Fruit fly (Drosophila melanogaster): ENCODE results near the gene CG3309.

The CG3309 gene

DNA sequence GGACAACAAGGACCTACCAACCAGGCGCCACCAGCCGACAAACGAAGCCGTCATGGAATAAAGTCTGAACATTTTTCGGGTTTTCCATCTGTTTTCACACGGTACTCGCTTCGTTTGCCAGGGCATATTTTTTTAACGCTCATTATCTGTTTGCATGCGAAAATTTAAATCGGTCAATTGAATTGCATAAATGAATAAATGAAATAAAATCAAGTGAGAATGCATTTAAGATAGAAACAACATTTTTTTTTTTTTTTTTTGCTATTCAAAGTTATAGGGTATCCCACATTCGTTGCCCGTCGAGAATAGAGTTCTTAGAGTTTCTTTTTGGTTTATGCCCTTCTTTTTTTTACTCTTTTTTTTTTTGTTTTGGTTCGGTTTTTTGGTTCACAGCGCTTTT, 43.3 kb downstream of the CG3309 start (continued):
- TF ChIP-seq cato (GFP tag; optimal IDR thresholded peaks at IDR 0.05; ENCODE audit: borderline replicate concordance) (no peak), zfh1 (GFP tag; IDR thresholded peaks at IDR 0.05) (no peak), CG7928 (GFP tag; optimal IDR thresholded peaks at IDR 0.05) (no peak), Ssrp (tag; optimal IDR thresholded peaks at IDR 0.05) (no peak), Med (GFP tag) (peak; percentile 77), CG3995 (GFP tag; optimal IDR thresholded peaks at IDR 0.05) (no peak), chm (GFP tag; IDR thresholded peaks at IDR 0.05) (no peak), CG31388 (GFP tag; optimal IDR thresholded peaks at IDR 0.05) (no peak), CG3065 (GFP tag; optimal IDR thresholded peaks at IDR 0.05) (no peak), shn (GFP tag; optimal IDR thresholded peaks at IDR 0.05) (no peak), CG17359 (tag; optimal IDR thresholded peaks at IDR 0.05) (peak; percentile 68), sens-2 (GFP tag; IDR thresholded peaks at IDR 0.05) (no peak), repo (GFP tag; optimal IDR thresholded peaks at IDR 0.05) (no peak), CG7839 (tag; optimal IDR thresholded peaks at IDR 0.05) (peak; percentile 60), fd96Cb (tag; optimal IDR thresholded peaks at IDR 0.05) (peak; percentile 64), CG18619 (GFP tag; optimal IDR thresholded peaks at IDR 0.05) (no peak), CG34224 (GFP tag; IDR thresholded peaks at IDR 0.05; ENCODE audit: partially characterized antibody) (no peak), fu2 (GFP tag; optimal IDR thresholded peaks at IDR 0.05) (no peak), btn (GFP tag; optimal IDR thresholded peaks at IDR 0.05) (peak; percentile 33), Blimp-1 (GFP tag; optimal IDR thresholded peaks at IDR 0.05) (peak; percentile 63), Hand (GFP tag; optimal IDR thresholded peaks at IDR 0.05) (peak; percentile 5), rib (GFP tag; IDR thresholded peaks at IDR 0.05) (no peak), schlank (tag; optimal IDR thresholded peaks at IDR 0.05) (no peak), C15 (GFP tag; IDR thresholded peaks at IDR 0.05) (no peak), luna (GFP tag; optimal IDR thresholded peaks at IDR 0.05) (peak; percentile 28), Meics (GFP tag; optimal IDR thresholded peaks at IDR 0.05) (peak; percentile 54), Chrac-16 (GFP tag; optimal IDR thresholded peaks at IDR 0.05) (peak; percentile 7), fd64A (GFP tag; optimal IDR thresholded peaks at IDR 0.05) (no peak), pros (GFP tag; optimal IDR thresholded peaks at IDR 0.05) (no peak), CG4854 (GFP tag; optimal IDR thresholded peaks at IDR 0.05) (peak; percentile 13), YL-1 (GFP tag; optimal IDR thresholded peaks at IDR 0.05) (no peak), abd-A (tag; optimal IDR thresholded peaks at IDR 0.05) (no peak), CG2678 (tag; optimal IDR thresholded peaks at IDR 0.05) (peak; percentile 74), CG11695 (GFP tag; IDR thresholded peaks at IDR 0.05) (no peak), sima (GFP tag; optimal IDR thresholded peaks at IDR 0.05) (no peak), CG9437 (GFP tag; optimal IDR thresholded peaks at IDR 0.05) (no peak), CG9932 (GFP tag; IDR thresholded peaks at IDR 0.05) (peak; percentile 35), CG33213 (GFP tag; optimal IDR thresholded peaks at IDR 0.05) (peak; percentile 45), lmd (GFP tag; IDR thresholded peaks at IDR 0.05) (peak; percentile 32; the same call in 1 of the 2 replicates), salm (tag; optimal IDR thresholded peaks at IDR 0.05) (no peak), sug (tag; optimal IDR thresholded peaks at IDR 0.05) (peak; percentile 29), nom (GFP tag; optimal IDR thresholded peaks at IDR 0.05) (no peak), CG2120 (GFP tag; optimal IDR thresholded peaks at IDR 0.05) (peak; percentile 74), maf-S (GFP tag; optimal IDR thresholded peaks at IDR 0.05) (no peak), cas (GFP tag; IDR thresholded peaks at IDR 0.05) (no peak), exex (tag; optimal IDR thresholded peaks at IDR 0.05) (peak; percentile 0), CG17829 (tag; optimal IDR thresholded peaks at IDR 0.05) (no peak), CG6854 (GFP tag; optimal IDR thresholded peaks at IDR 0.05) (no peak), CG1233 (GFP tag; optimal IDR thresholded peaks at IDR 0.05) (peak; percentile 41), en (GFP tag; optimal IDR thresholded peaks at IDR 0.05) (no peak), CG8388 (GFP tag; optimal IDR thresholded peaks at IDR 0.05) (peak; percentile 4), dpn (GFP tag; optimal IDR thresholded peaks at IDR 0.05) (peak; percentile 18 to 34)
